ENCODE assay signal across 3 worm cellular contexts in genomic region chrX:8791821-8792220, ce11.
TF ChIP-seq lines count a peak whose summit lies in the region.

Gene chup-1, plus strand, starts transcription at chrX:8792160.

TF ChIP-seq in whole organism, L1 larva, 84 proteins besides CTCF, POLR2A, EP300 and RAD21 (continued from another document):
- TF ChIP-seq mdl-1 (tag; optimal IDR thresholded peaks at IDR 0.05; lab: Kevin White, UChicago) (peak in 1 of 2 experiments; percentile 37), grh-1 (GFP tag; IDR thresholded peaks at IDR 0.05; lab: Robert Waterston, UW) (no peak), mab-9 (GFP tag; IDR thresholded peaks at IDR 0.05; lab: Robert Waterston, UW) (no peak), rnt-1 (tag; optimal IDR thresholded peaks at IDR 0.05; lab: Kevin White, UChicago) (peak; percentile 44), lin-15B (tag; optimal IDR thresholded peaks at IDR 0.05; lab: Kevin White, UChicago) (peak; percentile 25), dsc-1 (tag; optimal IDR thresholded peaks at IDR 0.05; lab: Kevin White, UChicago) (no peak), xbp-1 (tag; optimal IDR thresholded peaks at IDR 0.05; lab: Kevin White, UChicago) (peak; percentile 18), unc-98 (GFP tag; IDR thresholded peaks at IDR 0.05; lab: Robert Waterston, UW) (no peak), skn-1 (tag; optimal IDR thresholded peaks at IDR 0.05; lab: Kevin White, UChicago) (peak; percentile 28), isw-1 (GFP tag; IDR thresholded peaks at IDR 0.05; lab: Robert Waterston, UW) (no peak), ceh-82 (tag; optimal IDR thresholded peaks at IDR 0.05; lab: Kevin White, UChicago) (peak in 1 of 3 experiments; percentile 30), nhr-20 (tag; optimal IDR thresholded peaks at IDR 0.05; lab: Kevin White, UChicago) (peak; percentile 31), elt-3 (tag; optimal IDR thresholded peaks at IDR 0.05; lab: Kevin White, UChicago) (peak in 1 of 6 experiments; percentile 30), unc-86 (tag; optimal IDR thresholded peaks at IDR 0.05; lab: Kevin White, UChicago) (no peak), lin-14 (GFP tag; optimal IDR thresholded peaks at IDR 0.05; lab: Kevin White, UChicago) (peak; percentile 64), nhr-85 (tag; lab: Kevin White, UChicago) (peak; percentile 37), C16A3.4 (tag; optimal IDR thresholded peaks at IDR 0.05; lab: Kevin White, UChicago) (peak; percentile 49), nhr-11 (tag; optimal IDR thresholded peaks at IDR 0.05; lab: Kevin White, UChicago) (no peak), nhr-28 (tag; optimal IDR thresholded peaks at IDR 0.05; lab: Kevin White, UChicago) (no peak), tbx-2 (tag; optimal IDR thresholded peaks at IDR 0.05; lab: Kevin White, UChicago) (no peak), nhr-77 (tag; optimal IDR thresholded peaks at IDR 0.05; lab: Kevin White, UChicago) (no peak), zip-4 (GFP tag; optimal IDR thresholded peaks at IDR 0.05; lab: Kevin White, UChicago) (no peak), egl-13 (tag; optimal IDR thresholded peaks at IDR 0.05; lab: Kevin White, UChicago) (no peak), lin-13 (GFP tag; optimal IDR thresholded peaks at IDR 0.05; lab: Kevin White, UChicago) (no peak), ceh-90 (tag; optimal IDR thresholded peaks at IDR 0.05; lab: Kevin White, UChicago) (no peak), ztf-4 (tag; optimal IDR thresholded peaks at IDR 0.05; lab: Kevin White, UChicago) (no peak), snpc-4 (tag; optimal IDR thresholded peaks at IDR 0.05; lab: Kevin White, UChicago) (no peak), fos-1 (tag; optimal IDR thresholded peaks at IDR 0.05; lab: Kevin White, UChicago) (no peak), nhr-47 (tag; optimal IDR thresholded peaks at IDR 0.05; lab: Kevin White, UChicago) (peak; percentile 29), alr-1 (tag; optimal IDR thresholded peaks at IDR 0.05; lab: Kevin White, UChicago; ENCODE audit: borderline replicate concordance) (no peak), lin-35 (GFP tag; optimal IDR thresholded peaks at IDR 0.05; lab: Kevin White, UChicago) (peak in 1 of 2 experiments; percentile 74)

TF ChIP-seq in whole organism, L2 larva, 48 proteins besides CTCF, POLR2A, EP300 and RAD21 (continued from another document):
- TF ChIP-seq ztf-4 (tag; optimal IDR thresholded peaks at IDR 0.05; lab: Kevin White, UChicago): no peak
- TF ChIP-seq gmeb-1 (tag; optimal IDR thresholded peaks at IDR 0.05; lab: Kevin White, UChicago): no peak
- no peak for TF ChIP-seq lin-13 (GFP tag; optimal IDR thresholded peaks at IDR 0.05; lab: Kevin White, UChicago)
- no peak for TF ChIP-seq aly-2 (tag; optimal IDR thresholded peaks at IDR 0.05; lab: Kevin White, UChicago)
- peak in 1 of 2 experiments; percentile 49 for TF ChIP-seq lsy-2 (tag; optimal IDR thresholded peaks at IDR 0.05; lab: Kevin White, UChicago)

TF ChIP-seq in whole organism, L4 larva, 104 proteins besides CTCF, POLR2A, EP300 and RAD21 (continued from another document):
- no peak for TF ChIP-seq dmd-8 (GFP tag; IDR thresholded peaks at IDR 0.05; lab: Robert Waterston, UW)
- no peak for TF ChIP-seq ces-1 (GFP tag; optimal IDR thresholded peaks at IDR 0.05; lab: Kevin White, UChicago)
- TF ChIP-seq mdl-1 (tag; optimal IDR thresholded peaks at IDR 0.05; lab: Kevin White, UChicago): peak in 1 of 2 experiments; percentile 63
- TF ChIP-seq fkh-10 (GFP tag; optimal IDR thresholded peaks at IDR 0.05; lab: Kevin White, UChicago): no peak
- peak; percentile 77 for TF ChIP-seq lin-38 (GFP tag; IDR thresholded peaks at IDR 0.05; lab: Robert Waterston, UW)
- no peak for TF ChIP-seq mdt-29 (GFP tag; IDR thresholded peaks at IDR 0.05; lab: Robert Waterston, UW)
- TF ChIP-seq hlh-11 (tag; optimal IDR thresholded peaks at IDR 0.05; lab: Kevin White, UChicago): peak; percentile 14
- TF ChIP-seq ceh-62 (tag; optimal IDR thresholded peaks at IDR 0.05; lab: Kevin White, UChicago): no peak
- TF ChIP-seq nhr-237 (tag; optimal IDR thresholded peaks at IDR 0.05; lab: Kevin White, UChicago): no peak
- TF ChIP-seq aha-1 (tag; lab: Kevin White, UChicago): peak; percentile 97
- TF ChIP-seq ceh-20 (GFP tag; IDR thresholded peaks at IDR 0.05; lab: Robert Waterston, UW): no peak
- no peak for TF ChIP-seq Y48G9A.11 (GFP tag; IDR thresholded peaks at IDR 0.05; lab: Robert Waterston, UW)
- no peak for TF ChIP-seq T20F7.1 (GFP tag; optimal IDR thresholded peaks at IDR 0.05; lab: Kevin White, UChicago)
- peak; percentile 54 for TF ChIP-seq nhr-28 (tag; optimal IDR thresholded peaks at IDR 0.05; lab: Kevin White, UChicago)
- no peak for TF ChIP-seq F44E2.7 (GFP tag; IDR thresholded peaks at IDR 0.05; lab: Robert Waterston, UW)
- TF ChIP-seq lin-15B (tag; optimal IDR thresholded peaks at IDR 0.05; lab: Kevin White, UChicago): no peak
- TF ChIP-seq nhr-41 (GFP tag; IDR thresholded peaks at IDR 0.05; lab: Robert Waterston, UW): no peak
- no peak for TF ChIP-seq dmd-9 (GFP tag; IDR thresholded peaks at IDR 0.05; lab: Robert Waterston, UW)
- no peak for TF ChIP-seq attf-4 (tag; optimal IDR thresholded peaks at IDR 0.05; lab: Kevin White, UChicago)
- no peak for TF ChIP-seq hmg-1.1 (GFP tag; IDR thresholded peaks at IDR 0.05; lab: Robert Waterston, UW)
- no peak for TF ChIP-seq Y105C5A.15 (GFP tag; IDR thresholded peaks at IDR 0.05; lab: Robert Waterston, UW)
- peak; percentile 46 for TF ChIP-seq mxl-3 (GFP tag; optimal IDR thresholded peaks at IDR 0.05; lab: Kevin White, UChicago)
- TF ChIP-seq daf-8 (GFP tag; IDR thresholded peaks at IDR 0.05; lab: Robert Waterston, UW): no peak
- no peak for TF ChIP-seq Y5F2A.4 (GFP tag; optimal IDR thresholded peaks at IDR 0.05; lab: Kevin White, UChicago)
- no peak for TF ChIP-seq F10B5.3 (tag; optimal IDR thresholded peaks at IDR 0.05; lab: Kevin White, UChicago)
- TF ChIP-seq lsy-2 (tag; optimal IDR thresholded peaks at IDR 0.05; lab: Kevin White, UChicago): peak in 1 of 2 experiments; percentile 34
- TF ChIP-seq mxl-2 (GFP tag; conservative IDR thresholded peaks at IDR 0.05; lab: Robert Waterston, UW): no peak
- TF ChIP-seq unc-62 (GFP tag; optimal IDR thresholded peaks at IDR 0.05 in 1 of 2; lab: Kevin White, UChicago): peak in 1 of 2 experiments; percentile 46
- no peak for TF ChIP-seq unc-62 (tag; optimal IDR thresholded peaks at IDR 0.05; lab: Kevin White, UChicago)
- peak; percentile 28 for TF ChIP-seq nhr-11 (tag; optimal IDR thresholded peaks at IDR 0.05; lab: Kevin White, UChicago)
- no peak for TF ChIP-seq zfp-3 (GFP tag; conservative IDR thresholded peaks at IDR 0.05; lab: Robert Waterston, UW)
- no peak for TF ChIP-seq daf-16 (GFP tag; optimal IDR thresholded peaks at IDR 0.05; lab: Kevin White, UChicago)
- TF ChIP-seq daf-16 (tag; optimal IDR thresholded peaks at IDR 0.05; lab: Kevin White, UChicago): peak; percentile 51
- TF ChIP-seq duxl-1 (tag; optimal IDR thresholded peaks at IDR 0.05; lab: Kevin White, UChicago; ENCODE audit: poor library complexity): no peak
- TF ChIP-seq snpc-4 (tag; optimal IDR thresholded peaks at IDR 0.05; lab: Kevin White, UChicago): no peak
- no peak for TF ChIP-seq skn-1 (tag; optimal IDR thresholded peaks at IDR 0.05; lab: Kevin White, UChicago)
- no peak for TF ChIP-seq ama-1 (optimal IDR thresholded peaks at IDR 0.05; lab: Kevin White, UChicago)
- TF ChIP-seq lin-39 (tag; optimal IDR thresholded peaks at IDR 0.05; lab: Kevin White, UChicago): no peak
- no peak for TF ChIP-seq pha-4 (GFP tag; IDR thresholded peaks at IDR 0.05; lab: Robert Waterston, UW)
- no peak for TF ChIP-seq pha-4 (tag; optimal IDR thresholded peaks at IDR 0.05; lab: Kevin White, UChicago)
- peak; percentile 1 for TF ChIP-seq nhr-6 (tag; optimal IDR thresholded peaks at IDR 0.05; lab: Kevin White, UChicago)
- TF ChIP-seq lin-13 (GFP tag; optimal IDR thresholded peaks at IDR 0.05; lab: Kevin White, UChicago): no peak
- TF ChIP-seq zip-11 (GFP tag; IDR thresholded peaks at IDR 0.05; lab: Robert Waterston, UW): no peak
- peak; percentile 64 for TF ChIP-seq R02D3.7 (tag; optimal IDR thresholded peaks at IDR 0.05; lab: Kevin White, UChicago)
- TF ChIP-seq nhr-111 (GFP tag; optimal IDR thresholded peaks at IDR 0.05; lab: Kevin White, UChicago): no peak
- TF ChIP-seq egl-43 (GFP tag; IDR thresholded peaks at IDR 0.05; lab: Robert Waterston, UW): no peak
- TF ChIP-seq nhr-25 (tag; optimal IDR thresholded peaks at IDR 0.05; lab: Kevin White, UChicago; ENCODE audit: borderline replicate concordance, insufficient read depth): no peak
